Fruit fly (Drosophila melanogaster) whole organism, embryonic: Measurements from ENCODE around the gene ppk23.
A peak's percentile ranks its signal among the peaks of the same experiment; 100 is the strongest.

Experiments used
- Bgb ChIP-seq: fragments of 200-800 bp; sonication (Bioruptor generic); IDR thresholded peaks from 2 replicates; pipeline ENCODE4 v1.3.6; 2022; ENCODE audit warnings: missing biosample characterization, missing genetic modification characterization; ENCODE audit not compliant: partially characterized antibody
- CG10565 ChIP-seq: fragments of 200-800 bp; sonication (Bioruptor generic); optimal IDR thresholded peaks from 3 replicates; lab custom pipeline; 2016; ENCODE audit warnings: missing biosample characterization, mild to moderate bottlenecking, missing genetic modification characterization
- CG10959 ChIP-seq: fragments of 200-800 bp; sonication (Bioruptor generic); IDR thresholded peaks from 2 replicates; pipeline ENCODE4 v1.3.6; 2022; ENCODE audit warnings: missing biosample characterization, missing genetic modification characterization
- CG10979 ChIP-seq: fragments of 200-800 bp; sonication (Bioruptor generic); optimal IDR thresholded peaks from 2 replicates; lab custom pipeline; 2018; ENCODE audit warnings: missing biosample characterization, mild to moderate bottlenecking, missing genetic modification characterization, moderate library complexity
- CG11398 ChIP-seq: fragments of 200-800 bp; sonication (Bioruptor generic); optimal IDR thresholded peaks from 2 replicates; lab custom pipeline; 2016; ENCODE audit warnings: missing biosample characterization, missing genetic modification characterization
- CG12071 ChIP-seq: fragments of 200-800 bp; sonication (Bioruptor generic); optimal IDR thresholded peaks from 3 replicates; lab custom pipeline; 2018; ENCODE audit warnings: missing biosample characterization, mild to moderate bottlenecking, missing genetic modification characterization
- CG12104 ChIP-seq: fragments of 200-800 bp; sonication (Bioruptor generic); optimal IDR thresholded peaks from 3 replicates; lab custom pipeline; 2016; ENCODE audit warnings: missing biosample characterization, missing genetic modification characterization
- CG12659 ChIP-seq: fragments of 200-800 bp; sonication (Bioruptor generic); optimal IDR thresholded peaks from 3 replicates; lab custom pipeline; 2017; ENCODE audit warnings: mild to moderate bottlenecking, missing biosample characterization, missing genetic modification reagents, missing genetic modification characterization
- CG15269 ChIP-seq: fragments of 200-800 bp; sonication (Bioruptor generic); optimal IDR thresholded peaks from 2 replicates; lab custom pipeline; 2018; ENCODE audit warnings: missing biosample characterization, mild to moderate bottlenecking, missing genetic modification characterization, moderate library complexity
- CG17361 ChIP-seq: fragments of 200-800 bp; sonication (Bioruptor generic); IDR thresholded peaks from 3 replicates; pipeline ENCODE4 v1.3.6; 2022; ENCODE audit warnings: missing biosample characterization, missing genetic modification characterization
- CG17829 ChIP-seq: fragments of 200-800 bp; optimal IDR thresholded peaks from 2 replicates; lab custom pipeline; 2019; ENCODE audit warnings: missing biosample characterization, mild to moderate bottlenecking, missing genetic modification characterization, moderate library complexity
- CG18476 ChIP-seq: fragments of 200-800 bp; sonication (Bioruptor generic); optimal IDR thresholded peaks from 2 replicates; lab custom pipeline; 2016; ENCODE audit warnings: missing biosample characterization, mild to moderate bottlenecking, missing genetic modification characterization
- CG2199 ChIP-seq: fragments of 200-800 bp; sonication (Bioruptor generic); IDR thresholded peaks from 3 replicates; pipeline ENCODE4 v1.3.6; 2022; ENCODE audit warnings: missing biosample characterization, missing genetic modification characterization
- CG3163 ChIP-seq: fragments of 200-800 bp; sonication (Bioruptor generic); optimal IDR thresholded peaks from 3 replicates; lab custom pipeline; 2016; ENCODE audit warnings: missing biosample characterization, missing genetic modification characterization
- CG9817 ChIP-seq: fragments of 200-800 bp; sonication (Bioruptor generic); optimal IDR thresholded peaks from 2 replicates; lab custom pipeline; 2018; ENCODE audit warnings: missing biosample characterization, mild to moderate bottlenecking, missing genetic modification characterization, moderate library complexity
- D ChIP-seq, 2 experiments: fragments of 200-800 bp in 1 of 2; fragments of >200 bp in 1 of 2; sonication (Bioruptor generic) in 1 of 2; optimal IDR thresholded peaks; 2 replicates in 1 of 2; 3 replicates in 1 of 2; lab custom pipeline; 2017; ENCODE audit warnings: mild to moderate bottlenecking in 1 of 2, missing biosample characterization in 1 of 2, missing genetic modification characterization in 1 of 2, missing genetic modification reagents in 1 of 2
- Dip2 ChIP-seq: fragments of 200-800 bp; sonication (Bioruptor generic); IDR thresholded peaks from 2 replicates; pipeline ENCODE4 v1.3.6; 2022; ENCODE audit warnings: missing biosample characterization, missing genetic modification characterization
- Dref ChIP-seq: fragments of 200-800 bp; sonication (Bioruptor generic); IDR thresholded peaks from 2 replicates; pipeline ENCODE4 v1.3.6; 2022; ENCODE audit warnings: missing biosample characterization, missing genetic modification characterization
- Elba2 ChIP-seq: fragments of 200-800 bp; sonication (Bioruptor generic); optimal IDR thresholded peaks from 3 replicates; lab custom pipeline; 2016; ENCODE audit warnings: missing biosample characterization, missing genetic modification characterization
- Gug ChIP-seq: fragments of 200-800 bp; sonication (Bioruptor generic); IDR thresholded peaks from 4 replicates; pipeline ENCODE4 v1.3.6; 2022; ENCODE audit warnings: missing biosample characterization, missing genetic modification characterization
- Hmx ChIP-seq: fragments of 200-800 bp; sonication (Bioruptor generic); optimal IDR thresholded peaks from 2 replicates; lab custom pipeline; 2016; ENCODE audit warnings: missing biosample characterization, missing genetic modification characterization
- Hr3 ChIP-seq: fragments of 200-800 bp; sonication (Bioruptor generic); optimal IDR thresholded peaks from 3 replicates; lab custom pipeline; 2016; ENCODE audit warnings: missing biosample characterization, missing genetic modification characterization
- NFAT ChIP-seq: fragments of 200-800 bp; sonication (Bioruptor generic); IDR thresholded peaks from 2 replicates; pipeline ENCODE4 v1.3.6; 2022; ENCODE audit warnings: missing biosample characterization, missing genetic modification characterization
- Nf-YA ChIP-seq: fragments of 200-800 bp; sonication (Bioruptor generic); IDR thresholded peaks from 2 replicates; pipeline ENCODE4 v1.3.6; 2022; ENCODE audit warnings: missing biosample characterization, missing genetic modification characterization
- Oaz ChIP-seq: fragments of 200-800 bp; sonication (Bioruptor generic); IDR thresholded peaks from 2 replicates; pipeline ENCODE4 v1.3.6; 2022; ENCODE audit warnings: missing biosample characterization, missing genetic modification characterization
- Rfx ChIP-seq: fragments of 200-800 bp; sonication (Bioruptor generic); IDR thresholded peaks from 2 replicates; pipeline ENCODE4 v1.3.6; 2022; ENCODE audit warnings: missing biosample characterization, missing genetic modification characterization
- Scr ChIP-seq: fragments of 200-800 bp; sonication (Bioruptor generic); IDR thresholded peaks from 2 replicates; pipeline ENCODE4 v1.3.6; 2022; ENCODE audit warnings: missing biosample characterization, missing genetic modification characterization; ENCODE audit not compliant: partially characterized antibody
- Spps ChIP-seq: fragments of 200-800 bp; sonication (Bioruptor generic); optimal IDR thresholded peaks from 2 replicates; lab custom pipeline; 2018; ENCODE audit warnings: missing biosample characterization, mild to moderate bottlenecking, missing genetic modification characterization
- TFAM ChIP-seq: fragments of 200-800 bp; sonication (Bioruptor generic); optimal IDR thresholded peaks from 2 replicates; lab custom pipeline; 2017; ENCODE audit warnings: missing biosample characterization, missing genetic modification characterization, inconsistent platforms
- amos ChIP-seq: fragments of 200-800 bp; sonication (Bioruptor generic); IDR thresholded peaks from 2 replicates; pipeline ENCODE4 v1.3.6; 2022; ENCODE audit warnings: missing biosample characterization, missing genetic modification characterization; ENCODE audit not compliant: partially characterized antibody
- ase ChIP-seq: fragments of 200-800 bp; sonication (Bioruptor generic); IDR thresholded peaks from 3 replicates; pipeline ENCODE4 v1.3.6; 2022; ENCODE audit warnings: missing biosample characterization, missing genetic modification characterization
- ato ChIP-seq: fragments of 200-800 bp; sonication (Bioruptor generic); IDR thresholded peaks from 2 replicates; pipeline ENCODE4 v1.3.6; 2022; ENCODE audit warnings: missing biosample characterization, missing genetic modification characterization; ENCODE audit not compliant: partially characterized antibody
- az2 ChIP-seq: fragments of 200-800 bp; sonication (Bioruptor generic); optimal IDR thresholded peaks from 3 replicates; lab custom pipeline; 2016; ENCODE audit warnings: missing biosample characterization, missing genetic modification characterization
- bowl ChIP-seq: fragments of 200-800 bp; sonication (Bioruptor generic); IDR thresholded peaks from 2 replicates; pipeline ENCODE4 v1.3.6; 2022; ENCODE audit warnings: missing biosample characterization, missing genetic modification characterization
- crc ChIP-seq: fragments of 200-800 bp; sonication (Bioruptor generic); optimal IDR thresholded peaks from 2 replicates; lab custom pipeline; 2016; ENCODE audit warnings: missing biosample characterization, missing genetic modification characterization
- crp ChIP-seq, 2 experiments: fragments of 200-800 bp; sonication (Bioruptor generic); optimal IDR thresholded peaks; 2 replicates in 1 of 2; 3 replicates in 1 of 2; lab custom pipeline; 2017; ENCODE audit warnings: missing biosample characterization in 2 of 2, missing genetic modification characterization in 2 of 2, mild to moderate bottlenecking in 1 of 2, moderate library complexity in 1 of 2
- da ChIP-seq: fragments of 200-800 bp; sonication (Bioruptor generic); optimal IDR thresholded peaks from 2 replicates; lab custom pipeline; 2016; ENCODE audit warnings: missing biosample characterization, missing genetic modification characterization
- fd64A ChIP-seq: fragments of 200-800 bp; sonication (Bioruptor generic); optimal IDR thresholded peaks from 3 replicates; lab custom pipeline; 2018; ENCODE audit warnings: missing biosample characterization, mild to moderate bottlenecking, missing genetic modification characterization
- fd96Cb ChIP-seq: fragments of 200-800 bp; sonication (Bioruptor generic); optimal IDR thresholded peaks from 2 replicates; lab custom pipeline; 2018; ENCODE audit warnings: missing biosample characterization, mild to moderate bottlenecking, missing genetic modification characterization, moderate library complexity
- grau ChIP-seq: fragments of 200-800 bp; optimal IDR thresholded peaks from 3 replicates; lab custom pipeline; 2019; ENCODE audit warnings: missing biosample characterization, mild to moderate bottlenecking, missing genetic modification characterization, moderate library complexity
- hkb ChIP-seq, 2 experiments: fragments of 200-800 bp in 1 of 2; fragments of >200 bp in 1 of 2; sonication (Bioruptor generic) in 1 of 2; IDR thresholded peaks in 1 of 2; optimal IDR thresholded peaks in 1 of 2; 2 replicates each; pipeline versions ENCODE4 v1.3.6 to Lab custom; 2017 to 2022; ENCODE audit warnings: missing biosample characterization in 1 of 2, missing genetic modification characterization in 1 of 2
- ken ChIP-seq: fragments of 200-800 bp; sonication (Bioruptor generic); IDR thresholded peaks from 3 replicates; pipeline ENCODE4 v1.3.6; 2022; ENCODE audit warnings: missing biosample characterization, missing genetic modification characterization
- nerfin-1 ChIP-seq: fragments of 200-800 bp; sonication (Bioruptor generic); optimal IDR thresholded peaks from 3 replicates; lab custom pipeline; 2019; ENCODE audit warnings: missing biosample characterization, mild to moderate bottlenecking, missing genetic modification characterization, moderate library complexity
- phol ChIP-seq: fragments of 200-800 bp; sonication (Bioruptor generic); optimal IDR thresholded peaks from 3 replicates; lab custom pipeline; 2018; ENCODE audit warnings: missing biosample characterization, mild to moderate bottlenecking, missing genetic modification characterization, moderate library complexity
- pros ChIP-seq: fragments of 200-800 bp; sonication (Bioruptor generic); optimal IDR thresholded peaks from 3 replicates; lab custom pipeline; 2019; ENCODE audit warnings: missing biosample characterization, mild to moderate bottlenecking, missing genetic modification characterization, moderate library complexity
- sens ChIP-seq: fragments of 200-800 bp; sonication (Bioruptor generic); peaks from one replicate; lab custom pipeline; 2016; ENCODE audit warnings: missing biosample characterization, missing genetic modification characterization
- sob ChIP-seq: fragments of 200-800 bp; sonication (Bioruptor generic); IDR thresholded peaks from 2 replicates; pipeline ENCODE4 v1.3.6; 2022; ENCODE audit warnings: missing biosample characterization, missing genetic modification characterization
- unpg ChIP-seq: fragments of 200-800 bp; sonication (Bioruptor generic); optimal IDR thresholded peaks from 3 replicates; lab custom pipeline; 2018; ENCODE audit warnings: missing biosample characterization, mild to moderate bottlenecking, missing genetic modification characterization, moderate library complexity
- zfh1 ChIP-seq: fragments of 200-800 bp; sonication (Bioruptor generic); IDR thresholded peaks from 3 replicates; pipeline ENCODE4 v1.3.6; 2022; ENCODE audit warnings: missing biosample characterization, missing genetic modification characterization

Gene ppk23

DNA sequence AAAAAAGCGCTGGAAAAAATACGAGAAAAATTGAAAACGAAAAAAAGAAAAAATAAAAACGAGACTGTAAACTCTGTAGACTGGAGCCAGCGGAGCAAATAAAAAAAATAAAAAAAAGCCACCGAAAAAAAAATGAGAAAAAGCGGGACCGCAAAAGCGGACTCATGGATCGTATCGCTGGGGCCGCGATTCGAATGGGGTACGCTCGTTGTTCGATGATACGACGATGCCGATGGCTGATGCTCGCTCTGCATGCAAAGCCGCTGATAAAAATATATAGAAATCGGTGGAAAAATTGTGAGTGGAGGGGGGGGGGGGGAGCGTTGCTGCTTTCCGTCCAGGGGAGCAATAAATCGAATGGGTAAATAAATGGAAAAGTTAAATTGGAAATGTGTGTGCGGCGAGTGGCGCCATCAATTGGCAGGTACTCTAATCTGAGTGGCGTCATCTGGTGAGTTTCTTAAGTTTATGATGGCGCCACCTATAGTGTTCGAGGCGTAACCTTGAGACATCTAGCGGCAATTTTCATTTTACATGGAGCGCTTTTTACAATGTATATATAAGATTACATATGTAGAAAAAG is 37.4 kb downstream of the ppk23 start (continued):
- TF ChIP-seq Gug (GFP tag; lab: Robert Waterston, UW), result peak; percentile 86
- TF ChIP-seq sens (GFP tag; lab: Kevin White, UChicago), result peak; percentile 86
- TF ChIP-seq unpg (GFP tag; lab: Kevin White, UChicago), result peak; percentile 50
- no peak for TF ChIP-seq CG12104 (GFP tag; lab: Kevin White, UChicago)
- TF ChIP-seq CG3163 (GFP tag; lab: Kevin White, UChicago), result peak; percentile 31
- TF ChIP-seq CG18476 (GFP tag; lab: Kevin White, UChicago), result no peak
- TF ChIP-seq CG9817, result peak; percentile 78
- TF ChIP-seq fd64A (GFP tag; lab: Kevin White, UChicago), result no peak
- TF ChIP-seq CG10979 (tag; lab: Kevin White, UChicago), result peak; percentile 34
- peak; percentile 88 for TF ChIP-seq ase (GFP tag; lab: Robert Waterston, UW)
- no peak for TF ChIP-seq CG10565 (GFP tag; lab: Kevin White, UChicago)
- peak; percentile 39 for TF ChIP-seq phol
- TF ChIP-seq Nf-YA, result peak; percentile 63; the same call in 1 of the 2 replicates
- no peak for TF ChIP-seq Scr (GFP tag; lab: Robert Waterston, UW)
- no peak for TF ChIP-seq ato
- TF ChIP-seq CG10959, result peak; percentile 88
- TF ChIP-seq Dref (GFP tag; lab: Robert Waterston, UW), result peak; percentile 41; the same call in 1 of the 2 replicates
- TF ChIP-seq CG17829, result peak; percentile 65
- TF ChIP-seq Oaz, result peak; percentile 65
- peak; percentile 1 for TF ChIP-seq CG12071 (GFP tag; lab: Kevin White, UChicago)
- TF ChIP-seq CG2199 (GFP tag; lab: Robert Waterston, UW), result peak; percentile 93
- TF ChIP-seq crc (GFP tag; lab: Kevin White, UChicago), result no peak
- peak; percentile 43 for TF ChIP-seq CG12659
- no peak for TF ChIP-seq hkb (optimal IDR thresholded peaks at IDR 0.05; lab: Kevin White, UChicago)
- no peak for TF ChIP-seq hkb (GFP tag; IDR thresholded peaks at IDR 0.05; lab: Robert Waterston, UW)
- TF ChIP-seq az2 (GFP tag; lab: Kevin White, UChicago), result peak; percentile 50
- peak; percentile 76; the same call in 2 of the 3 replicates for TF ChIP-seq CG17361 (GFP tag; lab: Robert Waterston, UW)
- TF ChIP-seq nerfin-1 (tag; lab: Kevin White, UChicago), result no peak
- peak; percentile 54 for TF ChIP-seq da (GFP tag; lab: Kevin White, UChicago)
- TF ChIP-seq crp (GFP tag; optimal IDR thresholded peaks at IDR 0.05; lab: Kevin White, UChicago), result no peak
- TF ChIP-seq Spps, result no peak
- peak; percentile 55 for TF ChIP-seq amos (GFP tag; lab: Robert Waterston, UW)
- peak; percentile 87 for TF ChIP-seq ken
- no peak for TF ChIP-seq pros (GFP tag; lab: Kevin White, UChicago)
- TF ChIP-seq Elba2 (GFP tag; lab: Kevin White, UChicago), result peak; percentile 9
- no peak for TF ChIP-seq Dip2
- TF ChIP-seq TFAM (GFP tag; lab: Kevin White, UChicago), result no peak
- peak; percentile 66 for TF ChIP-seq sob (GFP tag; lab: Robert Waterston, UW)
- peak; percentile 33 for TF ChIP-seq fd96Cb (tag; lab: Kevin White, UChicago)
- peak; percentile 93 for TF ChIP-seq Rfx (GFP tag; lab: Robert Waterston, UW)
- TF ChIP-seq Hmx (GFP tag; lab: Kevin White, UChicago), result no peak
- no peak for TF ChIP-seq bowl (GFP tag; lab: Robert Waterston, UW)
- TF ChIP-seq CG11398 (GFP tag; lab: Kevin White, UChicago), result no peak
- peak; percentile 44; the same call in 1 of the 2 replicates for TF ChIP-seq Bgb
- TF ChIP-seq Hr3 (GFP tag; lab: Kevin White, UChicago), result peak; percentile 74
- TF ChIP-seq NFAT (GFP tag; lab: Robert Waterston, UW), result peak; percentile 96
- TF ChIP-seq grau (tag; lab: Kevin White, UChicago), result peak; percentile 59
- TF ChIP-seq zfh1 (GFP tag; lab: Robert Waterston, UW), result peak; percentile 87
- TF ChIP-seq CG15269 (tag; lab: Kevin White, UChicago), result peak; percentile 43
- no peak for TF ChIP-seq D (optimal IDR thresholded peaks at IDR 0.05; lab: Kevin White, UChicago)
- peak; percentile 55 for TF ChIP-seq D (GFP tag; optimal IDR thresholded peaks at IDR 0.05; lab: Kevin White, UChicago)
